Worm (Caenorhabditis elegans): ENCODE data around the gene set-28.
"Not testable (repeated sequence)": the region's sequence is repeated elsewhere in the genome, so short reads cannot be mapped to it uniquely, and the experiment has no call there.

ce11 chrX:183572-183971 lies 31.8 kb downstream of the set-28 start:
- not testable (repeated sequence) for TF ChIP-seq nfya-1 (tag; optimal IDR thresholded peaks at IDR 0.05; ENCODE audit: insufficient read depth); pqm-1 (tag; optimal IDR thresholded peaks at IDR 0.05); nhr-11 (tag; optimal IDR thresholded peaks at IDR 0.05); nhr-28 (tag; optimal IDR thresholded peaks at IDR 0.05); nhr-12 (tag; optimal IDR thresholded peaks at IDR 0.05); ztf-11 (tag; optimal IDR thresholded peaks at IDR 0.05); unc-62 (GFP tag; optimal IDR thresholded peaks at IDR 0.05); tbx-2 (tag; optimal IDR thresholded peaks at IDR 0.05); snpc-4 (tag; optimal IDR thresholded peaks at IDR 0.05); ama-1 (optimal IDR thresholded peaks at IDR 0.05); ztf-4 (tag; optimal IDR thresholded peaks at IDR 0.05); mdl-1 (tag; optimal IDR thresholded peaks at IDR 0.05); nhr-237 (tag; optimal IDR thresholded peaks at IDR 0.05)

Data from whole organism, L3 larva.